Fruit fly (Drosophila melanogaster): ENCODE data around the gene Prp6.

Prp6 gene

DNA sequence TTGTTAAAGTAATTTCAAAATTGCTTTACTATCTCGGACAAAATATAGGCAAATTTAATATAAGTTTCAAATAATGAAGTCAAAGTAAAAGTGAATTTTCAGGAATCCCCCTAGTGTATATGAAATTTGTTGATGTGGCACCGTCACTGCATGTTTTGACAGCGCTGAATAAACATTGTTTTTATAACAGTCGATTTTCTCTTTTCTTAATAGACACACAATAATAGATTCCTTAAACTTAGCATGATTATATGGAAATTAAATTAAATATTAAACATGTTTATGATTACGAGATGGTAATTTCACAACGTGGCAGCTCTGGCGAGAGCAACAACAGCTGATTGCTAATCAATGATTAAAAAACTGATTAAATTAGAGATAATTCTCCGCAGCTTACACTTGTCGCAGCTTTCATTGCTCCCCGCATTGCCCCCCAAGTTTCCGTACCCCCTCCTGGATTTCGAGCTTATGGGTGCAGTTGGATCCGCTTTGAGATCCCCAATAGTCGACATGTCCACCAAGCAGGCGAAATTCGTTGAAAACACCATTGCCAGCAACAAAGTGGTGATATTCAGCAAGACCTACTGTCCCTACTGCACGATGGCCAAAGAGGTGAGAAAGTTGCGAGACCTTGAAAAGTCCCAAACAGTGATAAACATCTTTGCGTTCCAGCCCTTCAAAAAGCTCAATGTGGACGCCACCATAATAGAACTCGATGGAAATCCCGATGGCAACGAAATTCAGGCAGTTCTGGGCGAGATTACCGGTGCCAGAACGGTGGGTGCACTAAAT lies 35.9 kb upstream of the Prp6 start, which contains the start of gene Grx1 (continued):
- TF ChIP-seq CG34422 (GFP tag; IDR thresholded peaks at IDR 0.05) (no peak), CG12744 (GFP tag; optimal IDR thresholded peaks at IDR 0.05) (no peak), Opbp (GFP tag; IDR thresholded peaks at IDR 0.05; ENCODE audit: partially characterized antibody) (no peak), tio (GFP tag; optimal IDR thresholded peaks at IDR 0.05) (peak; percentile 15), CG12071 (GFP tag; optimal IDR thresholded peaks at IDR 0.05) (no peak), HLHmδ (GFP tag; optimal IDR thresholded peaks at IDR 0.05) (no peak), CG7963 (GFP tag; IDR thresholded peaks at IDR 0.05; ENCODE audit: partially characterized antibody) (no peak), CG15073 (GFP tag; optimal IDR thresholded peaks at IDR 0.05) (no peak), CG10565 (GFP tag; optimal IDR thresholded peaks at IDR 0.05) (no peak), Stat92E (GFP tag; optimal IDR thresholded peaks at IDR 0.05) (no peak), Aef1 (GFP tag; IDR thresholded peaks at IDR 0.05) (no peak), hkb (optimal IDR thresholded peaks at IDR 0.05) (no peak), hkb (GFP tag; IDR thresholded peaks at IDR 0.05) (peak; percentile 53; the same call in 1 of the 2 replicates), CG10274 (GFP tag; optimal IDR thresholded peaks at IDR 0.05) (no peak), CG8089 (GFP tag; optimal IDR thresholded peaks at IDR 0.05) (no peak), CG2875 (GFP tag; optimal IDR thresholded peaks at IDR 0.05) (no peak), CG18476 (GFP tag; optimal IDR thresholded peaks at IDR 0.05) (peak; percentile 54), CG1602 (GFP tag; optimal IDR thresholded peaks at IDR 0.05) (peak; percentile 47), CG6765 (GFP tag; optimal IDR thresholded peaks at IDR 0.05) (peak; percentile 61), klu (GFP tag; IDR thresholded peaks at IDR 0.05) (no peak), tx (GFP tag; optimal IDR thresholded peaks at IDR 0.05) (peak; percentile 9), CG14050 (GFP tag; IDR thresholded peaks at IDR 0.05) (peak; percentile 24; the same call in 1 of the 3 replicates), CG31365 (tag; optimal IDR thresholded peaks at IDR 0.05) (no peak), CG2199 (GFP tag; IDR thresholded peaks at IDR 0.05) (no peak), CG15514 (GFP tag; optimal IDR thresholded peaks at IDR 0.05) (peak; percentile 46), tll (GFP tag; optimal IDR thresholded peaks at IDR 0.05) (peak in 1 of 2 experiments; percentile 45), CrebB (tag; optimal IDR thresholded peaks at IDR 0.05) (peak; percentile 38), zen2 (GFP tag; IDR thresholded peaks at IDR 0.05; ENCODE audit: partially characterized antibody) (no peak), Sox102F (GFP tag; optimal IDR thresholded peaks at IDR 0.05) (peak; percentile 54), CG8944 (GFP tag; optimal IDR thresholded peaks at IDR 0.05) (peak; percentile 4), D19B (GFP tag; optimal IDR thresholded peaks at IDR 0.05) (no peak), Scr (GFP tag; IDR thresholded peaks at IDR 0.05; ENCODE audit: partially characterized antibody) (no peak), slbo (GFP tag; IDR thresholded peaks at IDR 0.05) (peak; percentile 54; the same call in 1 of the 2 replicates), H15 (GFP tag; IDR thresholded peaks at IDR 0.05) (no peak), CG3163 (GFP tag; optimal IDR thresholded peaks at IDR 0.05) (peak; percentile 17), Hr39 (optimal IDR thresholded peaks at IDR 0.05) (no peak), sob (GFP tag; IDR thresholded peaks at IDR 0.05) (peak; percentile 33; the same call in 1 of the 2 replicates), ewg (GFP tag; optimal IDR thresholded peaks at IDR 0.05) (no peak), CG33557 (GFP tag; optimal IDR thresholded peaks at IDR 0.05) (peak; percentile 17), Hand (GFP tag; optimal IDR thresholded peaks at IDR 0.05) (no peak), Bgb (GFP tag; IDR thresholded peaks at IDR 0.05; ENCODE audit: partially characterized antibody) (no peak), stc (GFP tag; IDR thresholded peaks at IDR 0.05) (no peak; the same call in 1 of the 2 replicates), gsb-n (tag; optimal IDR thresholded peaks at IDR 0.05) (peak; percentile 54), Dip3 (GFP tag; optimal IDR thresholded peaks at IDR 0.05) (peak; percentile 4), CG12104 (GFP tag; optimal IDR thresholded peaks at IDR 0.05) (no peak), ac (GFP tag; optimal IDR thresholded peaks at IDR 0.05) (no peak), CG4424 (GFP tag; optimal IDR thresholded peaks at IDR 0.05) (peak; percentile 69), zf30C (GFP tag; optimal IDR thresholded peaks at IDR 0.05) (no peak), cad (GFP tag; optimal IDR thresholded peaks at IDR 0.05) (no peak)

Data from whole organism, embryonic.